Worm (Caenorhabditis elegans): ENCODE data around the gene srn-1.

ce11 chrV:6319358-6319757 is 33.1 kb upstream of the srn-1 start:
- TF ChIP-seq W03F9.2 (tag; optimal IDR thresholded peaks at IDR 0.05): no peak
- no peak for TF ChIP-seq him-1 (tag; optimal IDR thresholded peaks at IDR 0.05)

All from whole organism, L4/young adult.